Fruit fly (Drosophila melanogaster): ENCODE measurements around the gene sro.

DNA sequence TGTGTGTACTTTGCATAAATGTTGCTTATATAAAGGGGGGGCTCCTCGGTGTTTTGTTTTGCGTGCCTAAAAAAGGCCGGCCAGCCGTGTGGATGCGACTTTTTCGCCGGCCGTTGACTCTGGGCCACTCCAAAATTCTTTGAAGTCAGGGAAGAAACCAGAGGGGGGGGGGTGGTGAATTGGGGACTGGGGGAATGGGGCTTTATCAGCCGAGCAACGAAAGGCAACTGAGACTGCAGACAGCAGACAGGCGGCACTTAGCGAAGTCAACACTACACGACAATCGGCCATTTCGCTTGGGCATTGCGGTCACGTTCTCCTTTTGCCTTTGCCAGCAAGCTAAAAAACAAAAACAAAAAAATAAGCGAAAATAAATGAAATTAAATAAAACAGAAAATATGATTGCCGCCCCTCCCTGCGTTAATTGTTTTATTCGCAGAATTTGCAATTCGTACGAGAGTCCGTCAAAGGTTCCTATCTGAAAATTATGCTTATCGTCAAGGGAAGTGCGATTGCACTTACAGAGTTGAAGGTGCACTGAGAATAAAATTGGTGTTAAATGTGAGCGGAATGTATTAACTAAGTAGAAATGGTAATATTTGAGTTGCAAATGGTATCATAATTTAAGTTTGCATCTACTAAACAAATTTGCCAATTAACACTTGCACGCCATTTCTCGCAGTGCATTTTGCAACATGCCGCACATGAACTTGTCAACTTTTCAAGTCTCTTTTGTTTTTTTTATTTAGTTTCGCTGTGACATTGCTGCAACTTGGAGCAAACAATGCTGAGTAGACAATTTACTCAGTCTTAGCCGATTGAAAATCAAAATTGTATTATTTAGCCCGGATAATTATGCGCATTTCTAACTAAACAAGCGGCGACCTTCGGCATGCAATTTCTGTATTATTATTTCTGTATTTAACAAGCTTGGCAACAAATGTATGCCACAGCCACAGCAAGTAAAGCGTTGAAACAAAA, 8.1 kb upstream of the sro start:
- TF ChIP-seq CG8478 (optimal IDR thresholded peaks at IDR 0.05) (no peak), CTCF (optimal IDR thresholded peaks at IDR 0.05) (no peak)

All from S2 (cell line).